Worm (Caenorhabditis elegans): ENCODE data around the gene ttr-20.

ttr-20 gene

DNA sequence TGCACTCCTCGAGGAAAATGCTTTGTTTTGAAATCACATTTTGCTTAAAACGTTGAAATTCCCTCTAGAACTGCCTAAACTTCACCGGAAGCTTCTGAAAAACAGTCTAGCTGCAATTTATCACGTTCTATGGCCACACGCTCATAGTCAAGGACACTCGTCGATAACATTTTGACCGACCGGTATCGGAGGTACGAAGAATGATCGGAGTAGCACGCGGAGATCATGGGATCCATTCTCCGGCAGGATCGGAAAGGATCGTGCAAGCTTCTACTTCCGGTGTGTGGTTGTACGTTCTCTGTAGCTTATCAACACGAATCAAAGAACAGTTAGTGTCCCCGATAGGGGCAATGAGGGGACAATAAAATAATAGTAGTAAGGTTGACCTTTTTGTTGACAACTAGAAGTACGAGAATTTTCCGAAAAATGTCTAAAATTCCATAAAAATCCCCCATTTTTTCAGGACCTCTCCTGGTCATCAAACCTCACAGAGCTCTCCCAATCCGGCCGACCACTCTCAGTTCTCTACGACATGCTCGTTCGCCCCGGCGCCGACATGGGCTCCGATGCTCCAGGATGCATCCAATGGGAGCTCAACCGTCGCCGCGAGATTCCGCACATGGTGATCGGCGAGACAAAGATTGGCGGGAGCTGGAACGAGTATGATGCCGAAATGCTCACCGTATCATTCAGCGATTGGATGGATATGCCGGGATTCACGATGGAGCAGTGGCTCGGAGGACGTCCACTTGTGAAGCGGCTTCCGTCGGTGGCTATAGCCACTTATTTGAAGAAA, 30.3 kb upstream of the ttr-20 start:
- TF ChIP-seq ceh-82 (tag; optimal IDR thresholded peaks at IDR 0.05) (no peak), fos-1 (tag; optimal IDR thresholded peaks at IDR 0.05) (peak; percentile 21), ZK546.5 (tag; optimal IDR thresholded peaks at IDR 0.05) (no peak), sma-3 (GFP tag; optimal IDR thresholded peaks at IDR 0.05) (peak; percentile 24), egl-27 (tag; optimal IDR thresholded peaks at IDR 0.05) (peak; percentile 4), mdl-1 (tag; optimal IDR thresholded peaks at IDR 0.05) (no peak), lsy-2 (tag; optimal IDR thresholded peaks at IDR 0.05) (no peak), unc-62 (GFP tag; optimal IDR thresholded peaks at IDR 0.05) (no peak), lin-11 (tag; optimal IDR thresholded peaks at IDR 0.05) (no peak), crh-2 (tag; optimal IDR thresholded peaks at IDR 0.05) (no peak), F13H6.1 (tag; optimal IDR thresholded peaks at IDR 0.05) (no peak), nhr-77 (tag; optimal IDR thresholded peaks at IDR 0.05) (no peak), nhr-129 (tag; optimal IDR thresholded peaks at IDR 0.05) (no peak), Y55F3AM.14 (GFP tag; optimal IDR thresholded peaks at IDR 0.05) (no peak), elt-3 (tag; optimal IDR thresholded peaks at IDR 0.05) (no peak), nhr-6 (tag; optimal IDR thresholded peaks at IDR 0.05) (no peak), unc-55 (GFP tag; optimal IDR thresholded peaks at IDR 0.05) (no peak), mbf-1 (tag; optimal IDR thresholded peaks at IDR 0.05) (no peak), nhr-23 (tag; optimal IDR thresholded peaks at IDR 0.05) (no peak), nhr-10 (tag; optimal IDR thresholded peaks at IDR 0.05) (no peak), lin-39 (tag; optimal IDR thresholded peaks at IDR 0.05) (no peak), nhr-21 (tag; optimal IDR thresholded peaks at IDR 0.05) (peak; percentile 86), ztf-4 (tag; optimal IDR thresholded peaks at IDR 0.05) (no peak), sma-9 (GFP tag; optimal IDR thresholded peaks at IDR 0.05) (peak; percentile 73), sma-9 (tag; optimal IDR thresholded peaks at IDR 0.05) (no peak)

DNA sequence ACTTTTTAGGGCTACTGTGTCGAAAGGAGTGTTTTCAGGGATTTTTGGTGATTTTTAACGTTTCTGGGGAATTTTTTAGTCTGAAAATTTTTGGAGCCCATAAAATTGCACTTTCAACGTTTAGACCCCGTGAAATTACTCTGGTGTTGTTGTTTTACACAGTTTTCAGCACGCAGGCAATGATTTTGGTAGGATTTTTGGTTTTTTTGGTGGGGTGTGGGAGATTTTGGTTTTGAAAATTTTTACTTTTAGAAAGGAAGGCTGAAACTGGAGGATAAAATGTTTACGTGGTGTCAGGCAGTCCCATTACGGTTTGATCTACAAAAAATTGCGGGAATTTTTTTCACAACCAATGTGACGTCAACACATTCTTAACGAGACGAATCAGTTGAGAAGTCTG, 28.3 kb upstream of the ttr-20 start:
- TF ChIP-seq egl-27 (tag; optimal IDR thresholded peaks at IDR 0.05) = no peak
- no peak for TF ChIP-seq nhr-129 (tag; optimal IDR thresholded peaks at IDR 0.05)
- no peak for TF ChIP-seq ceh-16 (tag; optimal IDR thresholded peaks at IDR 0.05)
- TF ChIP-seq alr-1 (tag; optimal IDR thresholded peaks at IDR 0.05) = no peak
- TF ChIP-seq ztf-11 (tag; optimal IDR thresholded peaks at IDR 0.05) = no peak
- TF ChIP-seq peb-1 (tag; optimal IDR thresholded peaks at IDR 0.05) = no peak
- no peak for TF ChIP-seq aly-2 (tag; optimal IDR thresholded peaks at IDR 0.05)
- TF ChIP-seq ama-1 (optimal IDR thresholded peaks at IDR 0.05) = no peak
- TF ChIP-seq nhr-237 (tag; optimal IDR thresholded peaks at IDR 0.05) = no peak
- TF ChIP-seq nhr-11 (tag; optimal IDR thresholded peaks at IDR 0.05) = no peak
- no peak for TF ChIP-seq nhr-6 (tag; optimal IDR thresholded peaks at IDR 0.05)
- TF ChIP-seq ceh-82 (tag; optimal IDR thresholded peaks at IDR 0.05) = no peak
- no peak for TF ChIP-seq gmeb-1 (tag; optimal IDR thresholded peaks at IDR 0.05)
- TF ChIP-seq zag-1 (tag; optimal IDR thresholded peaks at IDR 0.05) = no peak
- TF ChIP-seq nhr-23 (tag; optimal IDR thresholded peaks at IDR 0.05) = no peak
- no peak for TF ChIP-seq crh-2 (tag; optimal IDR thresholded peaks at IDR 0.05)
- no peak for TF ChIP-seq C34F6.9 (tag; optimal IDR thresholded peaks at IDR 0.05)

DNA sequence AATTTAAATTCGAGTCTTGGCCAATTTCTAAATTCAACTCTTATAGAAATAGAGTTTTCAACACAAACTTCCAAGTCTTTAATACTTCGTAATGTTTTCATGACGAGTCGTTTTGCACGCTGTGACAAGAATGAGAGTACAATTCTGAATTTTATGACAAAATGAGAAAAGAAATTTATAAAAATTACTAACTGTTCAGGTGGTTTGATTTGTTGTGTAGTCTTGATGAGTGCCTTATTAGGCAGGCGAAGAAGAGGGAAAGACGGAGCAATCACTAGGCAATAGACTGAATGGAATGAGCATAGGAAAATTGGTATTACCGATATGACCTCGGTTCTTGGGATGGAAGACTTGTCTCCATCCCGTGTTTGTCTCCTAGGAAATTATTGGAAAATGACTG, 26.6 kb upstream of the ttr-20 start, which contains the start of gene F30B5.11:
F30B5.11 (minus strand) TSS at position 101 of the 400 bp plus-strand sequence.
- TF ChIP-seq ZK546.5 (tag; optimal IDR thresholded peaks at IDR 0.05) = no peak
- no peak for TF ChIP-seq blmp-1 (tag; optimal IDR thresholded peaks at IDR 0.05; ENCODE audit: insufficient read depth)
- TF ChIP-seq F13H6.1 (tag; optimal IDR thresholded peaks at IDR 0.05) = no peak
- TF ChIP-seq ztf-11 (tag; optimal IDR thresholded peaks at IDR 0.05) = no peak
- no peak for TF ChIP-seq lin-13 (GFP tag; optimal IDR thresholded peaks at IDR 0.05)
- TF ChIP-seq peb-1 (tag; optimal IDR thresholded peaks at IDR 0.05) = no peak
- no peak for TF ChIP-seq sem-4 (tag; optimal IDR thresholded peaks at IDR 0.05)

Data from whole organism, L2 larva.